Fruit fly (Drosophila melanogaster) whole organism, adult: Measurements from ENCODE around the gene PPYR1.

Experiments
- CG12768 ChIP-seq: fragments of 200-800 bp; sonication (Bioruptor generic); optimal IDR thresholded peaks from 2 replicates; lab custom pipeline; 2017; ENCODE audit warnings: missing biosample characterization, missing genetic modification characterization, mild to moderate bottlenecking, moderate library complexity, missing genetic modification reagents
- CG1620 ChIP-seq: fragments of 200-800 bp; sonication (Bioruptor generic); optimal IDR thresholded peaks from 2 replicates; lab custom pipeline; 2016; ENCODE audit warnings: missing biosample characterization, missing genetic modification characterization
- CG7045 ChIP-seq: fragments of 200-800 bp; sonication (Bioruptor generic); optimal IDR thresholded peaks from 2 replicates; lab custom pipeline; 2017; ENCODE audit warnings: missing biosample characterization, mild to moderate bottlenecking, missing genetic modification characterization
- CG7101 ChIP-seq: fragments of 200-800 bp; sonication (Bioruptor generic); optimal IDR thresholded peaks from 2 replicates; lab custom pipeline; 2018; ENCODE audit warnings: missing biosample characterization, mild to moderate bottlenecking, missing genetic modification characterization, moderate library complexity
- Clk ChIP-seq: fragments of 200-800 bp; sonication (Bioruptor generic); optimal IDR thresholded peaks from 2 replicates; lab custom pipeline; 2017; ENCODE audit warnings: missing biosample characterization, missing genetic modification characterization
- Hr96 ChIP-seq: fragments of 200-800 bp; sonication (Bioruptor generic); optimal IDR thresholded peaks from 2 replicates; lab custom pipeline; 2016; ENCODE audit warnings: missing biosample characterization, missing genetic modification characterization
- cnc ChIP-seq, 2 experiments: fragments of >200 bp; optimal IDR thresholded peaks; 2 replicates each; lab custom pipeline; 2017

DNA sequence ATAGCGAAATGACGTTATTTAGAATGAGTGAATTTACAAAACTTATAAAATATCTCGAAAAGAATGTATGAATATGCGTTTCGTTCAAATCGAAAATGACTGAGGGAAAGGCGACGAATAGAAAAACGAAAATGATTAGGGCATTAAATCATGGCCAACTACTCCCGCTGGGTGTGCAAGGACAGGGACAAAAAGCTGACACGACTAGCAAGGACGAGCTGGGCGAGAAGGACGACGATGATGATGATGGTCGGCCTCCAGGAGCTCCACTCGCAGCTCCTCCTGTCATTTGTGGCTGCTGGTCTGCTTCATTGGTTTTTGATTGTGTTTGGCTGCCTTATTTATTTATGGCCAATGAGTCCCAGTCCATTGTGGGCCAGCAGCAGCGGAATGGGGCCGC is 21.2 kb downstream of the PPYR1 start, which contains the start of gene CG43076:
- TF ChIP-seq CG7045 (GFP tag; lab: Kevin White, UChicago) = no peak
- TF ChIP-seq CG1620 (GFP tag; lab: Kevin White, UChicago) = no peak
- TF ChIP-seq CG7101 (tag; lab: Kevin White, UChicago) = no peak
- no peak for TF ChIP-seq CG12768 (GFP tag; lab: Kevin White, UChicago)
- TF ChIP-seq Clk (GFP tag; lab: Kevin White, UChicago) = no peak
- TF ChIP-seq cnc (optimal IDR thresholded peaks at IDR 0.05; lab: Kevin White, UChicago) = no peak
- TF ChIP-seq Hr96 (GFP tag; lab: Kevin White, UChicago) = no peak
